Fruit fly (Drosophila melanogaster): ENCODE measurements around the gene CG11357.

The CG11357 gene

DNA sequence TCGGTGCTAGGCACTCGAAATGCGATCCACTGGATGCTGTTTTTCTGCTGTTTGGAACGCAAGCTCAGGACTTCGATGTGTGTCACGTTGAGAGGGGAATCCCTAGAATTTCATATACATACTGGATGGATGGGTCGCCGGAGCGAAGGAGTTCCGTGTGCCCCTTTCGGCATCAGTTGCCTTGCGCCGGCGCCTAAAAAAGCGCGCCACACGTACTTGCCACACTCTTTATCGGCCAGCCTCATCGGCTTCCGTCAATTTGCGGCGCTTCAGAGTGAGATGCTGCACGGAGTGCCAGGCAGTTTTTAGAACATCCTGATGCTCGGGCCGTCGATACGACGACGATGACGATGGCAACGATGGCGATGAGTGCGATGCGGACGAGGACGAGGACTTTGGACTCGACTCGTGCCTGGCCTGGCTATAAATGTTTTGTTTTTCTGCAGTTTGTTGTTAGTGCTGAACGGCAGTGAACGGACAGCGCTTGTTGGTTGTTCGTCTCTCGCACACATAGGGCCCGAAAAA, 15.0 kb downstream of the CG11357 start:
- no peak for TF ChIP-seq cic (GFP tag; optimal IDR thresholded peaks at IDR 0.05)
- no peak for TF ChIP-seq cnc (optimal IDR thresholded peaks at IDR 0.05)
- TF ChIP-seq pad (GFP tag; optimal IDR thresholded peaks at IDR 0.05), result peak; percentile 92

DNA sequence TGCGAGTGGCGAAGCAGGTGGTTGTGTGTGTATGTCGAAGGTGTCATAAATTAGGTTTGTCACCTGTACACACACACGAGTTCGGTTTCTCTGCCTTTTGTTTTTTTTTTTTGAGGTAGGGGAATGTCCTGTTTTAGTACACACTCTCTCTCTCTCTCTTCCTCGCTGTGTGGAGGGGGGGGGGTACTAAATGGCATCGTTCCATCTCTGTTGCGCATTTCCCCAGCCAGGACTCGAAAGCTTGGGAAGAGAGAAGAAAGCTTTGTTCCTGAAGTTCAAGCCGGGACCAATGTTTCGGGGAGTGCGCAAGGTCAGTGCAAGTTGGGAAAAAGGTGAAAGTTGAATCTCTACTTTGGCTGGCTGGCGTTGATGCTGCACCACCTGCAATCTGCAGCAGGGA, 32.6 kb downstream of the CG11357 start:
- no peak for TF ChIP-seq CG7101 (tag; optimal IDR thresholded peaks at IDR 0.05)
- peak; percentile 97 for TF ChIP-seq pad (GFP tag; optimal IDR thresholded peaks at IDR 0.05)

DNA sequence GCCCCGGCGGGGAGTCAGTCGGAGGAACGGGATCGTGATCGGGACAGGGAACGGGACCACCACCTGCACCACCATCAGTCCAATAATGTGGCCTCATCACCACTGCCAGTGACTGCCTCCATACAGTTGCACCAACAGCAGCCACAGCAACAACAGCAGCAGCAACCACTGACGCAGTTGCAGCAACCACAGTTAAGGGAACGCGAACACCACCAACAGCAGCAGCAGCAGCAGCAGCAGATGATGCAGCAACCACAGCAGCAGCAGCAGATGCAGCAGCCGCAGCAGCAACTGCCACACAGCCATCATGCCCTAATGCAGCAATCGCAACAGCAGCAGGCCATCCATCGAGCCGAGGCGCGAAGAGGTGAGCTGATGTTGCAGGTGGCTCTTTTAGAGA, 33.5 kb downstream of the CG11357 start:
- TF ChIP-seq Hr96 (GFP tag; optimal IDR thresholded peaks at IDR 0.05) (no peak), CG33017 (tag; optimal IDR thresholded peaks at IDR 0.05) (no peak), Crg-1 (GFP tag; optimal IDR thresholded peaks at IDR 0.05) (no peak), kay (GFP tag; ENCODE audit: borderline replicate concordance) (no peak), CG7101 (tag; optimal IDR thresholded peaks at IDR 0.05) (no peak), CG14711 (tag; optimal IDR thresholded peaks at IDR 0.05) (no peak)

DNA sequence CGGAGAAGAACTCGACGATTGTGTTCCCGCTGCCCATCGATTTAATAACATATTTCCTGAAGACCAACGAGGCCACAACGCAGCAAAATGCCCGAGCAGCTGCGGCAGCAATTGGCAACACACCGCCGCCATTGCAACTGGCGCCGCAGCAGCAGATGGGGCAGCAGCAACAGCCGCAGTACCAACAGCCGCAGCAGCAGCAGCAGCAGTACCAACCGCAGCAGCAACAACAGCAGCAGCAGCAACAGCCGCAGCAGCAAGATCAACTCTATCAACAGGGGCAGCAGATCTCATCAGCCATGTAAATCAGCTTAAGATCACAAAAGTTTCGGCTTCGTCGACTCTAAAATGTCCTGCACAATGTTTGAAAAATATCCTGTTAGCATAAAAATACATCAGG, 48.2 kb downstream of the CG11357 start:
- no peak for TF ChIP-seq CG11617 (GFP tag; optimal IDR thresholded peaks at IDR 0.05)

DNA sequence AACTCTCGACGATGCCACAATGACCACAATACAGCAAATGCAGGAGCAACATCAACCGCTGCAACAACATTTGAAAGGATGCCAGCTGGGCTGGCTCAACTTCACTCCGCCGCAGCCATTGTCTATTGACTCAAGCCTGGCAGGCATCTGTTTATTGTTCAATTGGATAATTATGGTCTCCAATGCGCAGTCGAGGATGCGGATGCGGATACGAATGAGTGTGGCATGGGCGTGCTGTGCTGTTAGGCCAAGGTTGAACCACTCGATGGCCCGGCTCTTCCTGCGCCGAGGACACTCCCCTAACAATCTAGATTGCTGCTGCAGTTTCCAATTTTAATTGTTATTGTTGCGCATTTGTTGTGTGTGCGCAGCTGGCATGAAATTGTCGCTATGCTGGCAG, 57.9 kb downstream of the CG11357 start:
- TF ChIP-seq CG1620 (GFP tag; optimal IDR thresholded peaks at IDR 0.05) (no peak), cnc (optimal IDR thresholded peaks at IDR 0.05) (no peak), pad (GFP tag; optimal IDR thresholded peaks at IDR 0.05) (no peak), Crg-1 (GFP tag; optimal IDR thresholded peaks at IDR 0.05) (no peak)

DNA sequence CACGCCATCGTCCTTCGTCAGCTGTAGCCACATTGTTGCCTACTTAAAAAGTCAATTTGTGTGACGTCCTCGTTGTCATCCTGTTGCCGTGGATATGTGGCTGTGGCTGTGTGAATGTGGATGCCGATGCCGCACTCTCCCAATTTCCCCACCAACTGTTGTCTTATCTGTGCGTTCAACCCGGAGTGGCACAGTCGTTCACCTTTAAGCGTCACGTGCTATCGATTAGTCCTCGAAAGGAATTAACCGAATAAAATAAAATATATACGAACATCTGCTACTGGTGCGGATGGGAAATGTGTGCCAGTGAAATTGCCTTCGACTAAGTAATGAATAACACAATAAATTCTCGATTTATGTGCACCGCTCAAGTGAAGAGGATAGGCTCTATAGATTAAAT, 60.5 kb downstream of the CG11357 start:
- TF ChIP-seq CG7101 (tag; optimal IDR thresholded peaks at IDR 0.05) (no peak), ovo (GFP tag; optimal IDR thresholded peaks at IDR 0.05) (no peak), CG7045 (GFP tag; optimal IDR thresholded peaks at IDR 0.05) (no peak), Crg-1 (GFP tag; optimal IDR thresholded peaks at IDR 0.05) (no peak), CG11617 (GFP tag; optimal IDR thresholded peaks at IDR 0.05) (no peak), Mnt (GFP tag; optimal IDR thresholded peaks at IDR 0.05) (no peak), pad (GFP tag; optimal IDR thresholded peaks at IDR 0.05) (no peak), tj (GFP tag; optimal IDR thresholded peaks at IDR 0.05) (no peak), CG33017 (tag; optimal IDR thresholded peaks at IDR 0.05) (no peak), cnc (optimal IDR thresholded peaks at IDR 0.05) (no peak), kay (GFP tag; ENCODE audit: borderline replicate concordance) (no peak), CG14711 (tag; optimal IDR thresholded peaks at IDR 0.05) (no peak), Clk (GFP tag; optimal IDR thresholded peaks at IDR 0.05) (no peak), CG12768 (GFP tag; optimal IDR thresholded peaks at IDR 0.05) (no peak), Hr96 (GFP tag; optimal IDR thresholded peaks at IDR 0.05) (no peak), CG5204 (GFP tag; optimal IDR thresholded peaks at IDR 0.05) (no peak), CG1620 (GFP tag; optimal IDR thresholded peaks at IDR 0.05) (no peak), cic (GFP tag; optimal IDR thresholded peaks at IDR 0.05) (no peak), toe (GFP tag; optimal IDR thresholded peaks at IDR 0.05) (no peak), bab1 (GFP tag; optimal IDR thresholded peaks at IDR 0.05) (no peak)

Measured in whole organism, adult.